Fruit fly (Drosophila melanogaster) whole organism, embryonic: ENCODE results near the gene Dok.
A peak's percentile ranks its signal among the peaks of the same experiment; 100 is the strongest.

Source experiments
- Bdp1 ChIP-seq: fragments of 200-800 bp; sonication (Bioruptor generic); optimal IDR thresholded peaks from 3 replicates; lab custom pipeline; 2016; ENCODE audit warnings: missing biosample characterization, missing genetic modification characterization
- CG10979 ChIP-seq: fragments of 200-800 bp; sonication (Bioruptor generic); optimal IDR thresholded peaks from 2 replicates; lab custom pipeline; 2018; ENCODE audit warnings: missing biosample characterization, mild to moderate bottlenecking, missing genetic modification characterization, moderate library complexity
- CG11696 ChIP-seq: fragments of 200-800 bp; sonication (Bioruptor generic); IDR thresholded peaks from 2 replicates; pipeline ENCODE4 v1.3.6; 2022; ENCODE audit warnings: missing biosample characterization, missing genetic modification characterization
- CG12219 ChIP-seq: fragments of 200-800 bp; sonication (Bioruptor generic); optimal IDR thresholded peaks from 3 replicates; lab custom pipeline; 2018; ENCODE audit warnings: missing biosample characterization, mild to moderate bottlenecking, missing genetic modification characterization
- CG12769 ChIP-seq: fragments of 200-800 bp; sonication (Bioruptor generic); optimal IDR thresholded peaks from 2 replicates; lab custom pipeline; 2019; ENCODE audit warnings: missing biosample characterization, mild to moderate bottlenecking, missing genetic modification characterization, moderate library complexity
- CG13424 ChIP-seq: fragments of 200-800 bp; sonication (Bioruptor generic); optimal IDR thresholded peaks from 2 replicates; lab custom pipeline; 2019; ENCODE audit warnings: missing biosample characterization, mild to moderate bottlenecking, missing genetic modification characterization, moderate library complexity
- CG13894 ChIP-seq: fragments of 200-800 bp; sonication (Bioruptor generic); optimal IDR thresholded peaks from 3 replicates; lab custom pipeline; 2018; ENCODE audit warnings: missing biosample characterization, mild to moderate bottlenecking, missing genetic modification characterization, moderate library complexity
- CG1603 ChIP-seq: fragments of 200-800 bp; sonication (Bioruptor generic); optimal IDR thresholded peaks from 2 replicates; lab custom pipeline; 2019; ENCODE audit warnings: missing biosample characterization, mild to moderate bottlenecking, missing genetic modification characterization, moderate library complexity
- CG17328 ChIP-seq: fragments of 200-800 bp; sonication (Bioruptor generic); IDR thresholded peaks from 2 replicates; pipeline ENCODE4 v1.3.6; 2022; ENCODE audit warnings: missing biosample characterization, missing genetic modification characterization
- CG17612 ChIP-seq: fragments of 200-800 bp; sonication (Bioruptor generic); IDR thresholded peaks from 2 replicates; pipeline ENCODE4 v1.3.6; 2022; ENCODE audit warnings: missing biosample characterization, missing genetic modification characterization
- CG2129 ChIP-seq: fragments of 200-800 bp; sonication (Bioruptor generic); IDR thresholded peaks from 2 replicates; pipeline ENCODE4 v1.3.6; 2022; ENCODE audit warnings: missing biosample characterization, missing genetic modification characterization; ENCODE audit not compliant: partially characterized antibody
- CG30403 ChIP-seq: fragments of 200-800 bp; sonication (Bioruptor generic); optimal IDR thresholded peaks from 3 replicates; lab custom pipeline; 2016; ENCODE audit warnings: missing biosample characterization, missing genetic modification characterization
- CG4282 ChIP-seq: fragments of 200-800 bp; sonication (Bioruptor generic); optimal IDR thresholded peaks from 2 replicates; lab custom pipeline; 2016; ENCODE audit warnings: missing biosample characterization, missing genetic modification characterization
- CG4617 ChIP-seq: fragments of 200-800 bp; sonication (Bioruptor generic); optimal IDR thresholded peaks from 3 replicates; lab custom pipeline; 2016; ENCODE audit warnings: missing biosample characterization, missing genetic modification characterization, borderline replicate concordance
- CG6654 ChIP-seq: fragments of 200-800 bp; sonication (Bioruptor generic); optimal IDR thresholded peaks from 2 replicates; lab custom pipeline; 2017; ENCODE audit warnings: missing biosample characterization, mild to moderate bottlenecking, missing genetic modification characterization
- CG8089 ChIP-seq: fragments of 200-800 bp; sonication (Bioruptor generic); optimal IDR thresholded peaks from 3 replicates; lab custom pipeline; 2016; ENCODE audit warnings: missing biosample characterization, missing genetic modification characterization
- E2f2 ChIP-seq: fragments of 200-800 bp; sonication (Bioruptor generic); IDR thresholded peaks from 2 replicates; pipeline ENCODE4 v1.3.6; 2022; ENCODE audit warnings: missing biosample characterization, missing genetic modification characterization
- Eip74EF ChIP-seq, 2 experiments: fragments of 200-800 bp in 1 of 2; fragments of >200 bp in 1 of 2; sonication (Bioruptor generic) in 1 of 2; optimal IDR thresholded peaks; 2 replicates each; lab custom pipeline; 2017 to 2019; ENCODE audit warnings: missing biosample characterization in 2 of 2, missing genetic modification characterization in 2 of 2, mild to moderate bottlenecking in 1 of 2, moderate library complexity in 1 of 2
- HHEX ChIP-seq: fragments of 200-800 bp; sonication (Bioruptor generic); optimal IDR thresholded peaks from 3 replicates; lab custom pipeline; 2017; ENCODE audit warnings: missing biosample characterization, mild to moderate bottlenecking, missing genetic modification characterization, missing genetic modification reagents
- HLH3B ChIP-seq: fragments of 200-800 bp; sonication (Bioruptor generic); IDR thresholded peaks from 2 replicates; pipeline ENCODE4 v1.3.6; 2022; ENCODE audit warnings: missing biosample characterization, missing genetic modification characterization
- HLH54F ChIP-seq: fragments of 200-800 bp; sonication (Bioruptor generic); optimal IDR thresholded peaks from 3 replicates; lab custom pipeline; 2016; ENCODE audit warnings: missing biosample characterization, missing genetic modification characterization
- Kr ChIP-seq: fragments of 200-800 bp; sonication (Bioruptor generic); optimal IDR thresholded peaks from 2 replicates; lab custom pipeline; 2017; ENCODE audit warnings: missing biosample characterization, mild to moderate bottlenecking, missing genetic modification characterization
- Mes4 ChIP-seq: fragments of 200-800 bp; sonication (Bioruptor generic); optimal IDR thresholded peaks from 2 replicates; lab custom pipeline; 2016; ENCODE audit warnings: missing biosample characterization, missing genetic modification characterization
- Rfx ChIP-seq: fragments of 200-800 bp; sonication (Bioruptor generic); IDR thresholded peaks from 2 replicates; pipeline ENCODE4 v1.3.6; 2022; ENCODE audit warnings: missing biosample characterization, missing genetic modification characterization
- TFAM ChIP-seq: fragments of 200-800 bp; sonication (Bioruptor generic); optimal IDR thresholded peaks from 2 replicates; lab custom pipeline; 2017; ENCODE audit warnings: missing biosample characterization, missing genetic modification characterization, inconsistent platforms
- Xrp1 ChIP-seq: fragments of 200-800 bp; sonication (Bioruptor generic); IDR thresholded peaks from 2 replicates; pipeline ENCODE4 v1.3.6; 2022; ENCODE audit warnings: missing biosample characterization, missing genetic modification characterization
- YL-1 ChIP-seq: fragments of 200-800 bp; sonication (Bioruptor generic); optimal IDR thresholded peaks from 3 replicates; lab custom pipeline; 2017; ENCODE audit warnings: missing biosample characterization, mild to moderate bottlenecking, missing genetic modification characterization
- aop ChIP-seq: fragments of 200-800 bp; sonication (Bioruptor generic); IDR thresholded peaks from 2 replicates; pipeline ENCODE4 v1.3.6; 2022; ENCODE audit warnings: missing biosample characterization, missing genetic modification characterization
- croc ChIP-seq: fragments of 200-800 bp; sonication (Bioruptor generic); conservative IDR thresholded peaks from 3 replicates; pipeline ENCODE4 v1.3.6; 2022; ENCODE audit warnings: missing biosample characterization, missing genetic modification characterization
- disco-r ChIP-seq: fragments of 200-800 bp; sonication (Bioruptor generic); optimal IDR thresholded peaks from 2 replicates; lab custom pipeline; 2016; ENCODE audit warnings: missing biosample characterization, missing genetic modification characterization
- dm ChIP-seq: fragments of 200-800 bp; sonication (Bioruptor generic); optimal IDR thresholded peaks from 3 replicates; lab custom pipeline; 2016; ENCODE audit warnings: missing biosample characterization, missing genetic modification characterization
- eve ChIP-seq, 2 experiments: fragments of >200 bp; optimal IDR thresholded peaks; 2 replicates each; lab custom pipeline; 2017; ENCODE audit warnings: missing biosample characterization in 2 of 2, missing genetic modification characterization in 2 of 2
- ewg ChIP-seq: fragments of 200-800 bp; sonication (Bioruptor generic); optimal IDR thresholded peaks from 3 replicates; lab custom pipeline; 2017; ENCODE audit warnings: mild to moderate bottlenecking, missing biosample characterization, missing genetic modification reagents, missing genetic modification characterization
- fd3F ChIP-seq: fragments of 200-800 bp; sonication (Bioruptor generic); optimal IDR thresholded peaks from 2 replicates; lab custom pipeline; 2018; ENCODE audit warnings: missing biosample characterization, mild to moderate bottlenecking, missing genetic modification characterization, moderate library complexity
- gem ChIP-seq: fragments of 200-800 bp; sonication (Bioruptor generic); optimal IDR thresholded peaks from 2 replicates; lab custom pipeline; 2019; ENCODE audit warnings: missing biosample characterization, mild to moderate bottlenecking, missing genetic modification characterization, moderate library complexity
- gsb-n ChIP-seq: fragments of 200-800 bp; sonication (Bioruptor generic); optimal IDR thresholded peaks from 3 replicates; lab custom pipeline; 2018; ENCODE audit warnings: missing biosample characterization, mild to moderate bottlenecking, missing genetic modification characterization
- oc ChIP-seq: fragments of 200-800 bp; sonication (Bioruptor generic); optimal IDR thresholded peaks from 2 replicates; lab custom pipeline; 2018; ENCODE audit warnings: missing biosample characterization, mild to moderate bottlenecking, missing genetic modification characterization, moderate library complexity
- peb ChIP-seq: fragments of 200-800 bp; sonication (Bioruptor generic); IDR thresholded peaks from 2 replicates; pipeline ENCODE4 v1.3.6; 2022; ENCODE audit warnings: missing biosample characterization, missing genetic modification characterization
- salm ChIP-seq: fragments of 200-800 bp; sonication (Bioruptor generic); optimal IDR thresholded peaks from 2 replicates; lab custom pipeline; 2018; ENCODE audit warnings: missing biosample characterization, mild to moderate bottlenecking, missing genetic modification characterization
- slp2 ChIP-seq: fragments of 200-800 bp; sonication (Bioruptor generic); optimal IDR thresholded peaks from 2 replicates; lab custom pipeline; 2016; ENCODE audit warnings: missing biosample characterization, missing genetic modification characterization
- stc ChIP-seq: fragments of 200-800 bp; sonication (Bioruptor generic); IDR thresholded peaks from 2 replicates; pipeline ENCODE4 v1.3.6; 2022; ENCODE audit warnings: missing biosample characterization, missing genetic modification characterization
- stwl ChIP-seq: fragments of 200-800 bp; sonication (Bioruptor generic); optimal IDR thresholded peaks from 3 replicates; lab custom pipeline; 2018; ENCODE audit warnings: missing biosample characterization, mild to moderate bottlenecking, missing genetic modification characterization, moderate library complexity
- tap ChIP-seq: fragments of 200-800 bp; optimal IDR thresholded peaks from 3 replicates; lab custom pipeline; 2019; ENCODE audit warnings: missing biosample characterization, mild to moderate bottlenecking, missing genetic modification characterization, moderate library complexity
- trh ChIP-seq: fragments of 200-800 bp; sonication (Bioruptor generic); optimal IDR thresholded peaks from 2 replicates; lab custom pipeline; 2016; ENCODE audit warnings: missing biosample characterization, missing genetic modification characterization

The Dok gene

DNA sequence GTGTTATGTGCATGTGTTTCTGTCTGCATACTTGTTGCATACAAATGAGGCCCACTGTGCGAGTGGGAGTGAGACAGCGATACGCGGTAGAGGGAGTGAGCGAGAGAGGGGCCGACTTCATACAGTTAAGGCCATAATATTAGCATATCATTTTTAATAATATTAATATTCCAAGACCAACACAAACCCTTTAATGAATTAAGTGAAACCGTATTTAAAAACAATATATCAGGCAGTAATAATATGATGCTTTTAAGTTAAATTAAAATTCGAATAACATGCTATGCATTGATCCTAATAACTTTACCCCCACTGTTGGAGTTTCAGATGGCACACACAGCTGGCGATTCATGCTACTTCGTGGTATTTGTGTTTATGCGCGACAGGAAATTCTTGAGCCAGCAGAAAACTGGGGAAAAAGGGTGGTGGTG is 817 bp downstream of the Dok start (continued):
- peak; percentile 86 for TF ChIP-seq CG13894
- TF ChIP-seq CG13424 (tag; lab: Kevin White, UChicago) = peak; percentile 97
- TF ChIP-seq ewg (GFP tag; lab: Kevin White, UChicago) = peak; percentile 92
- peak; percentile 94 for TF ChIP-seq CG1603
- peak; percentile 78 for TF ChIP-seq aop (GFP tag; lab: Robert Waterston, UW)
- peak; percentile 73 for TF ChIP-seq HLH54F (GFP tag; lab: Kevin White, UChicago)
- TF ChIP-seq dm (GFP tag; lab: Kevin White, UChicago) = peak; percentile 63
- TF ChIP-seq salm (tag; lab: Kevin White, UChicago) = peak; percentile 98
- TF ChIP-seq trh (GFP tag; lab: Kevin White, UChicago) = peak; percentile 87
- peak in 1 of 2 experiments; percentile 98 for TF ChIP-seq Eip74EF (GFP tag; optimal IDR thresholded peaks at IDR 0.05; lab: Kevin White, UChicago)
- TF ChIP-seq CG30403 (GFP tag; lab: Kevin White, UChicago) = peak; percentile 96
- TF ChIP-seq CG4282 (GFP tag; lab: Kevin White, UChicago) = peak; percentile 57
- TF ChIP-seq CG2129 (GFP tag; lab: Robert Waterston, UW) = no peak
- peak; percentile 77 for TF ChIP-seq CG6654 (GFP tag; lab: Kevin White, UChicago)
- peak; percentile 99 for TF ChIP-seq Xrp1
- TF ChIP-seq eve (GFP tag; optimal IDR thresholded peaks at IDR 0.05; lab: Kevin White, UChicago) = peak; percentile 14 to 98
- peak; percentile 64 for TF ChIP-seq CG8089 (GFP tag; lab: Kevin White, UChicago)
- TF ChIP-seq gem (tag; lab: Kevin White, UChicago) = peak; percentile 98
- TF ChIP-seq stc (GFP tag; lab: Robert Waterston, UW) = peak; percentile 95
- TF ChIP-seq tap (tag; lab: Kevin White, UChicago) = peak; percentile 98
- TF ChIP-seq YL-1 (GFP tag; lab: Kevin White, UChicago) = peak; percentile 89
- TF ChIP-seq CG17328 (GFP tag; lab: Robert Waterston, UW) = peak; percentile 97
- peak; percentile 87 for TF ChIP-seq peb (GFP tag; lab: Robert Waterston, UW)
- TF ChIP-seq CG4617 (GFP tag; lab: Kevin White, UChicago) = peak; percentile 83
- TF ChIP-seq HLH3B (GFP tag; lab: Robert Waterston, UW) = peak; percentile 97
- TF ChIP-seq Mes4 = peak; percentile 76
- peak; percentile 95 for TF ChIP-seq CG12769
- TF ChIP-seq CG12219 = peak; percentile 97
- TF ChIP-seq CG10979 = peak; percentile 99
- TF ChIP-seq Rfx (GFP tag; lab: Robert Waterston, UW) = peak; percentile 93
- TF ChIP-seq Bdp1 (GFP tag; lab: Kevin White, UChicago) = peak; percentile 59
- peak; percentile 95 for TF ChIP-seq croc (GFP tag; lab: Robert Waterston, UW)
- peak; percentile 70 for TF ChIP-seq disco-r (GFP tag; lab: Kevin White, UChicago)
- peak; percentile 90 for TF ChIP-seq TFAM
- TF ChIP-seq oc (tag; lab: Kevin White, UChicago) = peak; percentile 98
- peak; percentile 88 for TF ChIP-seq Kr (GFP tag; lab: Kevin White, UChicago)
- peak; percentile 77 for TF ChIP-seq stwl (tag; lab: Kevin White, UChicago)
- peak; percentile 100 for TF ChIP-seq CG11696 (GFP tag; lab: Robert Waterston, UW)
- TF ChIP-seq gsb-n (tag; lab: Kevin White, UChicago) = peak; percentile 99
- peak; percentile 83 for TF ChIP-seq CG17612 (GFP tag; lab: Robert Waterston, UW)
- TF ChIP-seq fd3F (GFP tag; lab: Kevin White, UChicago) = peak; percentile 90
- peak; percentile 79 for TF ChIP-seq E2f2
- TF ChIP-seq slp2 = peak; percentile 65
- TF ChIP-seq HHEX (GFP tag; lab: Kevin White, UChicago) = peak; percentile 95
